Fruit fly (Drosophila melanogaster) whole organism, embryonic: ENCODE measurements around the gene CG6040.
A peak's percentile ranks its signal among the peaks of the same experiment; 100 is the strongest.

Source experiments
- CG11247 ChIP-seq: fragments of 200-800 bp; sonication (Bioruptor generic); IDR thresholded peaks from 2 replicates; pipeline ENCODE4 v1.3.6; 2022; ENCODE audit warnings: missing biosample characterization, missing genetic modification characterization
- CG11504 ChIP-seq: fragments of 200-800 bp; sonication (Bioruptor generic); optimal IDR thresholded peaks from 3 replicates; lab custom pipeline; 2019; ENCODE audit warnings: missing biosample characterization, mild to moderate bottlenecking, missing genetic modification characterization, moderate library complexity
- CG11695 ChIP-seq: fragments of 200-800 bp; sonication (Bioruptor generic); IDR thresholded peaks from 3 replicates; pipeline ENCODE4 v1.3.6; 2022; ENCODE audit warnings: missing biosample characterization, missing genetic modification characterization
- CG12104 ChIP-seq: fragments of 200-800 bp; sonication (Bioruptor generic); optimal IDR thresholded peaks from 3 replicates; lab custom pipeline; 2016; ENCODE audit warnings: missing biosample characterization, missing genetic modification characterization
- CG13296 ChIP-seq: fragments of 200-800 bp; sonication (Bioruptor generic); optimal IDR thresholded peaks from 3 replicates; lab custom pipeline; 2018; ENCODE audit warnings: missing biosample characterization, mild to moderate bottlenecking, missing genetic modification characterization
- CG13424 ChIP-seq: fragments of 200-800 bp; sonication (Bioruptor generic); optimal IDR thresholded peaks from 2 replicates; lab custom pipeline; 2019; ENCODE audit warnings: missing biosample characterization, mild to moderate bottlenecking, missing genetic modification characterization, moderate library complexity
- CG14441 ChIP-seq: fragments of 200-800 bp; sonication (Bioruptor generic); IDR thresholded peaks from 2 replicates; pipeline ENCODE4 v1.3.6; 2022; ENCODE audit warnings: missing biosample characterization, missing genetic modification characterization
- CG15479 ChIP-seq: fragments of 200-800 bp; sonication (Bioruptor generic); optimal IDR thresholded peaks from 3 replicates; lab custom pipeline; 2019; ENCODE audit warnings: missing biosample characterization, mild to moderate bottlenecking, missing genetic modification characterization, moderate library complexity
- CG1602 ChIP-seq: fragments of 200-800 bp; sonication (Bioruptor generic); optimal IDR thresholded peaks from 3 replicates; lab custom pipeline; 2016; ENCODE audit warnings: missing biosample characterization, missing genetic modification characterization
- CG16779 ChIP-seq: fragments of 200-800 bp; sonication (Bioruptor generic); IDR thresholded peaks from 2 replicates; pipeline ENCODE4 v1.3.6; 2022; ENCODE audit warnings: missing biosample characterization, missing genetic modification characterization
- CG17359 ChIP-seq: fragments of 200-800 bp; sonication (Bioruptor generic); optimal IDR thresholded peaks from 3 replicates; lab custom pipeline; 2018; ENCODE audit warnings: missing biosample characterization, mild to moderate bottlenecking, missing genetic modification characterization, moderate library complexity
- CG17361 ChIP-seq: fragments of 200-800 bp; sonication (Bioruptor generic); IDR thresholded peaks from 3 replicates; pipeline ENCODE4 v1.3.6; 2022; ENCODE audit warnings: missing biosample characterization, missing genetic modification characterization
- CG18262 ChIP-seq: fragments of 200-800 bp; optimal IDR thresholded peaks from 3 replicates; lab custom pipeline; 2019; ENCODE audit warnings: missing biosample characterization, mild to moderate bottlenecking, missing genetic modification characterization, moderate library complexity
- CG2678 ChIP-seq: fragments of 200-800 bp; sonication (Bioruptor generic); optimal IDR thresholded peaks from 3 replicates; lab custom pipeline; 2019; ENCODE audit warnings: missing biosample characterization, mild to moderate bottlenecking, missing genetic modification characterization, moderate library complexity
- CG31441 ChIP-seq: fragments of 200-800 bp; sonication (Bioruptor generic); IDR thresholded peaks from 2 replicates; pipeline ENCODE4 v1.3.6; 2022; ENCODE audit warnings: missing biosample characterization, missing genetic modification characterization
- CG3281 ChIP-seq: fragments of 200-800 bp; sonication (Bioruptor generic); optimal IDR thresholded peaks from 3 replicates; lab custom pipeline; 2017; ENCODE audit warnings: missing biosample characterization, mild to moderate bottlenecking, missing genetic modification characterization
- CG3847 ChIP-seq: fragments of 200-800 bp; sonication (Bioruptor generic); IDR thresholded peaks from 2 replicates; pipeline ENCODE4 v1.3.6; 2022; ENCODE audit warnings: missing biosample characterization, missing genetic modification characterization
- CG4282 ChIP-seq: fragments of 200-800 bp; sonication (Bioruptor generic); optimal IDR thresholded peaks from 2 replicates; lab custom pipeline; 2016; ENCODE audit warnings: missing biosample characterization, missing genetic modification characterization
- CG4360 ChIP-seq: fragments of 200-800 bp; sonication (Bioruptor generic); IDR thresholded peaks from 2 replicates; pipeline ENCODE4 v1.3.6; 2022; ENCODE audit warnings: missing biosample characterization, missing genetic modification characterization
- CG6254 ChIP-seq: fragments of 200-800 bp; sonication (Bioruptor generic); optimal IDR thresholded peaks from 3 replicates; lab custom pipeline; 2017; ENCODE audit warnings: mild to moderate bottlenecking, missing biosample characterization, missing genetic modification reagents, missing genetic modification characterization
- CG7839 ChIP-seq: fragments of 200-800 bp; sonication (Bioruptor generic); optimal IDR thresholded peaks from 3 replicates; lab custom pipeline; 2018; ENCODE audit warnings: missing biosample characterization, mild to moderate bottlenecking, missing genetic modification characterization, moderate library complexity
- CG8924 ChIP-seq: fragments of 200-800 bp; optimal IDR thresholded peaks from 3 replicates; lab custom pipeline; 2019; ENCODE audit warnings: missing biosample characterization, mild to moderate bottlenecking, missing genetic modification characterization, moderate library complexity
- CG9817 ChIP-seq: fragments of 200-800 bp; sonication (Bioruptor generic); optimal IDR thresholded peaks from 2 replicates; lab custom pipeline; 2018; ENCODE audit warnings: missing biosample characterization, mild to moderate bottlenecking, missing genetic modification characterization, moderate library complexity
- CHES-1-like ChIP-seq: fragments of 200-800 bp; sonication (Bioruptor generic); optimal IDR thresholded peaks from 2 replicates; lab custom pipeline; 2016; ENCODE audit warnings: missing biosample characterization, missing genetic modification characterization
- Hr51 ChIP-seq, 2 experiments: fragments of 200-800 bp; sonication (Bioruptor generic); optimal IDR thresholded peaks; 2 replicates in 1 of 2; 3 replicates in 1 of 2; lab custom pipeline; 2016 to 2018; ENCODE audit warnings: missing biosample characterization in 2 of 2, missing genetic modification characterization in 2 of 2, mild to moderate bottlenecking in 1 of 2, moderate library complexity in 1 of 2
- Max ChIP-seq: fragments of 200-800 bp; sonication (Bioruptor generic); optimal IDR thresholded peaks from 2 replicates; lab custom pipeline; 2016; ENCODE audit warnings: missing biosample characterization, mild to moderate bottlenecking, missing genetic modification characterization
- Med ChIP-seq: fragments of 200-800 bp; sonication (Bioruptor generic); peaks from one replicate; lab custom pipeline; 2016; ENCODE audit warnings: missing biosample characterization, missing genetic modification characterization, mild to moderate bottlenecking, inconsistent platforms, moderate library complexity
- PHDP ChIP-seq: fragments of 200-800 bp; sonication (Bioruptor generic); optimal IDR thresholded peaks from 3 replicates; lab custom pipeline; 2018; ENCODE audit warnings: missing biosample characterization, mild to moderate bottlenecking, missing genetic modification characterization, moderate library complexity
- Sox102F ChIP-seq: fragments of 200-800 bp; sonication (Bioruptor generic); optimal IDR thresholded peaks from 2 replicates; lab custom pipeline; 2018; ENCODE audit warnings: missing biosample characterization, mild to moderate bottlenecking, missing genetic modification characterization, moderate library complexity
- Xbp1 ChIP-seq: fragments of 200-800 bp; sonication (Bioruptor generic); optimal IDR thresholded peaks from 3 replicates; lab custom pipeline; 2016; ENCODE audit warnings: missing biosample characterization, mild to moderate bottlenecking, missing genetic modification characterization
- bcd ChIP-seq: fragments of 200-800 bp; sonication (Bioruptor generic); optimal IDR thresholded peaks from 2 replicates; lab custom pipeline; 2017; ENCODE audit warnings: missing biosample characterization, mild to moderate bottlenecking, missing genetic modification characterization
- bsh ChIP-seq, 2 experiments: fragments of 200-800 bp; sonication (Bioruptor generic); optimal IDR thresholded peaks; 2 replicates each; lab custom pipeline; 2017 to 2018; ENCODE audit warnings: mild to moderate bottlenecking in 2 of 2, missing biosample characterization in 2 of 2, missing genetic modification characterization in 2 of 2, moderate library complexity in 1 of 2
- chif ChIP-seq, 2 experiments: fragments of 200-800 bp; sonication (Bioruptor generic); optimal IDR thresholded peaks; 3 replicates each; lab custom pipeline; 2016; ENCODE audit warnings: missing biosample characterization in 2 of 2, missing genetic modification characterization in 2 of 2
- corto ChIP-seq: fragments of 200-800 bp; sonication (Bioruptor generic); optimal IDR thresholded peaks from 2 replicates; lab custom pipeline; 2016; ENCODE audit warnings: missing biosample characterization, mild to moderate bottlenecking, missing genetic modification characterization, moderate library complexity
- da ChIP-seq: fragments of 200-800 bp; sonication (Bioruptor generic); optimal IDR thresholded peaks from 2 replicates; lab custom pipeline; 2016; ENCODE audit warnings: missing biosample characterization, missing genetic modification characterization
- hkb ChIP-seq, 2 experiments: fragments of 200-800 bp in 1 of 2; fragments of >200 bp in 1 of 2; sonication (Bioruptor generic) in 1 of 2; IDR thresholded peaks in 1 of 2; optimal IDR thresholded peaks in 1 of 2; 2 replicates each; pipeline versions ENCODE4 v1.3.6 to Lab custom; 2017 to 2022; ENCODE audit warnings: missing biosample characterization in 1 of 2, missing genetic modification characterization in 1 of 2
- ind ChIP-seq: fragments of 200-800 bp; sonication (Bioruptor generic); optimal IDR thresholded peaks from 3 replicates; lab custom pipeline; 2016; ENCODE audit warnings: missing biosample characterization, missing genetic modification characterization
- lmd ChIP-seq: fragments of 200-800 bp; sonication (Bioruptor generic); IDR thresholded peaks from 2 replicates; pipeline ENCODE4 v1.3.6; 2022; ENCODE audit warnings: missing biosample characterization, missing genetic modification characterization
- mirr ChIP-seq: fragments of 200-800 bp; sonication (Bioruptor generic); optimal IDR thresholded peaks from 3 replicates; lab custom pipeline; 2018; ENCODE audit warnings: missing biosample characterization, mild to moderate bottlenecking, missing genetic modification characterization
- nmo ChIP-seq: fragments of 200-800 bp; sonication (Bioruptor generic); optimal IDR thresholded peaks from 2 replicates; lab custom pipeline; 2018; ENCODE audit warnings: missing biosample characterization, mild to moderate bottlenecking, missing genetic modification characterization, moderate library complexity
- nom ChIP-seq: fragments of 200-800 bp; sonication (Bioruptor generic); optimal IDR thresholded peaks from 2 replicates; lab custom pipeline; 2017; ENCODE audit warnings: missing biosample characterization, missing genetic modification characterization, mild to moderate bottlenecking, moderate library complexity, missing genetic modification reagents
- oc ChIP-seq: fragments of 200-800 bp; sonication (Bioruptor generic); optimal IDR thresholded peaks from 2 replicates; lab custom pipeline; 2018; ENCODE audit warnings: missing biosample characterization, mild to moderate bottlenecking, missing genetic modification characterization, moderate library complexity
- sc ChIP-seq, 3 experiments: fragments of >200 bp in 2 of 3; fragments of 200-800 bp in 1 of 3; sonication (Bioruptor generic) in 1 of 3; optimal IDR thresholded peaks; 2 replicates in 2 of 3; 3 replicates in 1 of 3; lab custom pipeline; 2017; ENCODE audit warnings: mild to moderate bottlenecking in 1 of 3, missing biosample characterization in 1 of 3, missing genetic modification characterization in 1 of 3, missing genetic modification reagents in 1 of 3
- sim ChIP-seq: fragments of 200-800 bp; sonication (Bioruptor generic); IDR thresholded peaks from 2 replicates; pipeline ENCODE4 v1.3.6; 2022; ENCODE audit warnings: missing biosample characterization, missing genetic modification characterization
- slbo ChIP-seq: fragments of 200-800 bp; sonication (Bioruptor generic); IDR thresholded peaks from 2 replicates; pipeline ENCODE4 v1.3.6; 2022; ENCODE audit warnings: missing biosample characterization, missing genetic modification characterization
- stwl ChIP-seq: fragments of 200-800 bp; sonication (Bioruptor generic); optimal IDR thresholded peaks from 3 replicates; lab custom pipeline; 2018; ENCODE audit warnings: missing biosample characterization, mild to moderate bottlenecking, missing genetic modification characterization, moderate library complexity
- tap ChIP-seq: fragments of 200-800 bp; optimal IDR thresholded peaks from 3 replicates; lab custom pipeline; 2019; ENCODE audit warnings: missing biosample characterization, mild to moderate bottlenecking, missing genetic modification characterization, moderate library complexity
- tin ChIP-seq: fragments of 200-800 bp; sonication (Bioruptor generic); optimal IDR thresholded peaks from 3 replicates; lab custom pipeline; 2016; ENCODE audit warnings: missing biosample characterization, missing genetic modification characterization
- ttk ChIP-seq: fragments of 200-800 bp; sonication (Bioruptor generic); IDR thresholded peaks from 2 replicates; pipeline ENCODE4 v2.1.2; 2022; ENCODE audit warnings: missing biosample characterization, missing genetic modification characterization

The CG6040 gene

dm6 chr3R:19181214-19181613 lies 84.5 kb downstream of the CG6040 start (continued):
- no peak for TF ChIP-seq sim (GFP tag; lab: Robert Waterston, UW)
- peak; percentile 17 for TF ChIP-seq bcd (GFP tag; lab: Kevin White, UChicago)
- TF ChIP-seq Hr51 (GFP tag; optimal IDR thresholded peaks at IDR 0.05; lab: Kevin White, UChicago), result peak in 1 of 2 experiments; percentile 66
- TF ChIP-seq CG8924 (tag; lab: Kevin White, UChicago), result peak; percentile 5
- peak; percentile 53 for TF ChIP-seq CG11504
- TF ChIP-seq Sox102F, result peak; percentile 35
- peak; percentile 4 for TF ChIP-seq CG18262 (tag; lab: Kevin White, UChicago)
- peak; percentile 10 for TF ChIP-seq CG13296 (GFP tag; lab: Kevin White, UChicago)
- no peak for TF ChIP-seq CG6254
- peak; percentile 42 for TF ChIP-seq nom (GFP tag; lab: Kevin White, UChicago)
- no peak for TF ChIP-seq CG4360 (GFP tag; lab: Robert Waterston, UW)
- TF ChIP-seq CG4282 (GFP tag; lab: Kevin White, UChicago), result no peak
- TF ChIP-seq mirr (GFP tag; lab: Kevin White, UChicago), result no peak
- peak; percentile 16 for TF ChIP-seq CG9817 (tag; lab: Kevin White, UChicago)
- peak; percentile 46 for TF ChIP-seq CG7839 (tag; lab: Kevin White, UChicago)
- TF ChIP-seq Max (GFP tag; lab: Kevin White, UChicago), result no peak
- TF ChIP-seq CG11247, result no peak
- TF ChIP-seq bsh (GFP tag; optimal IDR thresholded peaks at IDR 0.05; lab: Kevin White, UChicago), result peak in 1 of 2 experiments; percentile 52
- peak; percentile 36 for TF ChIP-seq CG17359 (tag; lab: Kevin White, UChicago)
- no peak for TF ChIP-seq oc (tag; lab: Kevin White, UChicago)
- TF ChIP-seq ind (GFP tag; lab: Kevin White, UChicago), result no peak
- TF ChIP-seq CHES-1-like, result no peak
- peak; percentile 10 for TF ChIP-seq nmo (GFP tag; lab: Kevin White, UChicago)
- no peak for TF ChIP-seq sc (optimal IDR thresholded peaks at IDR 0.05; lab: Kevin White, UChicago)
- TF ChIP-seq sc (GFP tag; optimal IDR thresholded peaks at IDR 0.05; lab: Kevin White, UChicago), result no peak
- TF ChIP-seq chif (GFP tag; optimal IDR thresholded peaks at IDR 0.05; lab: Kevin White, UChicago), result no peak
- no peak for TF ChIP-seq tap
- 0 out of 2 replicates have a peak, but pooled peaks have one; percentile 7 for TF ChIP-seq slbo
- TF ChIP-seq hkb (optimal IDR thresholded peaks at IDR 0.05; lab: Kevin White, UChicago), result no peak
- peak; percentile 47 for TF ChIP-seq hkb (GFP tag; IDR thresholded peaks at IDR 0.05; lab: Robert Waterston, UW)
- TF ChIP-seq CG3281 (GFP tag; lab: Kevin White, UChicago), result peak; percentile 20
- TF ChIP-seq stwl (tag; lab: Kevin White, UChicago), result no peak
- TF ChIP-seq CG11695, result no peak
- TF ChIP-seq Xbp1 (GFP tag; lab: Kevin White, UChicago), result peak; percentile 10
- no peak for TF ChIP-seq lmd
- TF ChIP-seq CG15479, result no peak
- TF ChIP-seq PHDP (tag; lab: Kevin White, UChicago), result peak; percentile 6
- TF ChIP-seq CG16779, result no peak
- TF ChIP-seq CG13424, result peak; percentile 28
- no peak for TF ChIP-seq CG12104 (GFP tag; lab: Kevin White, UChicago)
- TF ChIP-seq da (GFP tag; lab: Kevin White, UChicago), result no peak
- 0 out of 2 replicates have a peak, but pooled peaks have one; percentile 16 for TF ChIP-seq CG14441 (GFP tag; lab: Robert Waterston, UW)
- TF ChIP-seq CG17361 (GFP tag; lab: Robert Waterston, UW), result peak; percentile 35; the same call in 1 of the 3 replicates
- peak; percentile 21; the same call in 1 of the 2 replicates for TF ChIP-seq CG3847
- peak; percentile 63 for TF ChIP-seq Med (GFP tag; lab: Kevin White, UChicago)
- peak; percentile 5 for TF ChIP-seq tin (GFP tag; lab: Kevin White, UChicago)
- TF ChIP-seq CG1602 (GFP tag; lab: Kevin White, UChicago), result no peak
- 0 out of 2 replicates have a peak, but pooled peaks have one; percentile 23 for TF ChIP-seq CG31441 (GFP tag; lab: Robert Waterston, UW)
- TF ChIP-seq corto (GFP tag; lab: Kevin White, UChicago), result no peak
- 0 out of 2 replicates have a peak, but pooled peaks have one; percentile 6 for TF ChIP-seq ttk (GFP tag; lab: Robert Waterston, UW)
- TF ChIP-seq CG2678 (tag; lab: Kevin White, UChicago), result peak; percentile 50
